Worm (Caenorhabditis elegans) whole organism, L2 larva: ENCODE data around the gene dmsr-7.

Source experiments
- ZK546.5 ChIP-seq: sonication (generic microtip); optimal IDR thresholded peaks from 2 replicates; lab custom pipeline; 2017; ENCODE audit warnings: missing biosample characterization, missing genetic modification characterization
- aly-2 ChIP-seq: fragments of 150-350 bp; optimal IDR thresholded peaks from 2 replicates; lab custom pipeline; 2014; ENCODE audit warnings: missing biosample characterization, missing genetic modification characterization
- ama-1 ChIP-seq: fragments of 150-350 bp; optimal IDR thresholded peaks from 2 replicates; lab custom pipeline; 2018; ENCODE audit warnings: inconsistent platforms
- fos-1 ChIP-seq: fragments of 150-350 bp; optimal IDR thresholded peaks from 2 replicates; lab custom pipeline; 2014; ENCODE audit warnings: missing biosample characterization, missing genetic modification characterization
- lin-13 ChIP-seq: fragments of 150-350 bp; optimal IDR thresholded peaks from 2 replicates; lab custom pipeline; 2014; ENCODE audit warnings: missing biosample characterization, missing genetic modification reagents, missing genetic modification characterization
- lin-39 ChIP-seq: fragments of 150-350 bp; optimal IDR thresholded peaks from 2 replicates; lab custom pipeline; 2014; ENCODE audit warnings: missing biosample characterization, missing genetic modification reagents, missing genetic modification characterization
- lsy-2 ChIP-seq, 2 experiments: fragments of 150-350 bp in 1 of 2; sonication (generic microtip) in 1 of 2; optimal IDR thresholded peaks; 2 replicates each; lab custom pipeline; 2014 to 2017; ENCODE audit warnings: missing biosample characterization in 2 of 2, missing genetic modification characterization in 2 of 2
- mab-5 ChIP-seq: fragments of 150-350 bp; optimal IDR thresholded peaks from 2 replicates; lab custom pipeline; 2014; ENCODE audit warnings: missing biosample characterization, missing genetic modification characterization
- nhr-12 ChIP-seq: fragments of 150-350 bp; optimal IDR thresholded peaks from 2 replicates; lab custom pipeline; 2014; ENCODE audit warnings: missing biosample characterization, missing genetic modification characterization
- nhr-129 ChIP-seq: fragments of 150-350 bp; optimal IDR thresholded peaks from 2 replicates; lab custom pipeline; 2014; ENCODE audit warnings: missing biosample characterization, missing genetic modification characterization
- nhr-77 ChIP-seq: fragments of 150-350 bp; optimal IDR thresholded peaks from 2 replicates; lab custom pipeline; 2014; ENCODE audit warnings: missing biosample characterization, missing genetic modification characterization
- sem-4 ChIP-seq: fragments of 150-350 bp; optimal IDR thresholded peaks from 2 replicates; lab custom pipeline; 2014; ENCODE audit warnings: missing biosample characterization, missing genetic modification reagents, missing genetic modification characterization
- snpc-4 ChIP-seq: fragments of 150-350 bp; optimal IDR thresholded peaks from 2 replicates; lab custom pipeline; 2014; ENCODE audit warnings: missing biosample characterization, missing genetic modification characterization
- ztf-4 ChIP-seq: fragments of 150-350 bp; optimal IDR thresholded peaks from 2 replicates; lab custom pipeline; 2014; ENCODE audit warnings: missing biosample characterization, missing genetic modification characterization

DNA sequence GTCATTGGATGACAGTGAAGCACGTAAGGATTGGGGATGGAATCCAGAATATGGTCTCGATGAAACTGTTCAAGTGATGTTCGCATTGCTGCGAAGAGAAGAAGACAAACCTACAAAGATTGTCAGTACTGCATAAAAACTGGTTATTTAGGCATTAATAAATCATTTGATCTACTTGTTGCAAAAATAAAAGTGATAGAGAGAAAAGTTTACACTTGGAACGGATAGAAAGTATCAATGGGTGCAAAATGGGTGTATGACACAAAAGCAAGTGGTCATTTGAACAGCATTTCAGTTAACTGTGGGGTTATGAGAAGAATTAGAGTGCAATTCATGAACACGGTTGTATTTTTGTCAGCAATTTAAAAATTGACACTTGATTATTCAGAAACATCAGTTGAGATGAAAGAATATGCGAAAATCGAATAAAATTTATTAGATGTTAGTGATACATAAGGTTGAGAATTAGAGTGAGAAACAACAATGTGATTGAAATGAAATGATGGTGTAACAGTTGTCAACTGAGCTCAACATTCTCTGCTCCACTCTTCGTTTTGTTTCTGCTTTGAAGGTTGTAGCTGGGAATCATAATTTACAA is 7.8 kb downstream of the dmsr-7 start, which contains the start of gene F08F3.10:
- TF ChIP-seq lin-13 (GFP tag; lab: Kevin White, UChicago) (no peak), nhr-12 (tag; lab: Kevin White, UChicago) (no peak), nhr-77 (tag; lab: Kevin White, UChicago) (no peak), sem-4 (tag; lab: Kevin White, UChicago) (no peak), aly-2 (no peak), nhr-129 (tag; lab: Kevin White, UChicago) (no peak), ama-1 (lab: Kevin White, UChicago) (no peak), fos-1 (tag; lab: Kevin White, UChicago) (no peak), lin-39 (tag; lab: Kevin White, UChicago) (no peak), lsy-2 (tag; optimal IDR thresholded peaks at IDR 0.05; lab: Kevin White, UChicago) (no peak), ztf-4 (no peak), mab-5 (tag; lab: Kevin White, UChicago) (no peak), snpc-4 (tag; lab: Kevin White, UChicago) (no peak), ZK546.5 (no peak)
